Worm (Caenorhabditis elegans) whole organism, L2 larva: Measurements from ENCODE around the gene F52E1.5.
A peak's percentile ranks its signal among the peaks of the same experiment; 100 is the strongest.

Experiments used
- C34F6.9 ChIP-seq: fragments of 150-350 bp; optimal IDR thresholded peaks from 2 replicates; lab custom pipeline; 2014; ENCODE audit warnings: missing biosample characterization, missing genetic modification characterization
- F13H6.1 ChIP-seq: sonication (generic microtip); optimal IDR thresholded peaks from 2 replicates; lab custom pipeline; 2016; ENCODE audit warnings: missing genetic modification characterization, missing compliant biosample characterization
- R02D3.7 ChIP-seq: fragments of 150-350 bp; optimal IDR thresholded peaks from 2 replicates; lab custom pipeline; 2014; ENCODE audit warnings: missing biosample characterization, missing genetic modification characterization
- alr-1 ChIP-seq: fragments of 150-350 bp; optimal IDR thresholded peaks from 2 replicates; lab custom pipeline; 2014; ENCODE audit warnings: missing biosample characterization, missing genetic modification characterization
- ama-1 ChIP-seq: fragments of 150-350 bp; optimal IDR thresholded peaks from 2 replicates; lab custom pipeline; 2018; ENCODE audit warnings: inconsistent platforms
- blmp-1 ChIP-seq: sonication (generic microtip); optimal IDR thresholded peaks from 2 replicates; lab custom pipeline; 2017; ENCODE audit warnings: missing genetic modification characterization, mild to moderate bottlenecking, missing compliant biosample characterization, antibody characterized with exemption, moderate library complexity; ENCODE audit not compliant: insufficient read depth
- ceh-16 ChIP-seq: fragments of 150-350 bp; optimal IDR thresholded peaks from 2 replicates; lab custom pipeline; 2014; ENCODE audit warnings: missing biosample characterization, missing genetic modification characterization
- ceh-82 ChIP-seq: fragments of 150-350 bp; optimal IDR thresholded peaks from 2 replicates; lab custom pipeline; 2014; ENCODE audit warnings: missing biosample characterization, missing genetic modification characterization
- crh-2 ChIP-seq: sonication (generic microtip); optimal IDR thresholded peaks from 2 replicates; lab custom pipeline; 2017; ENCODE audit warnings: missing biosample characterization, missing genetic modification characterization
- dmd-4 ChIP-seq: sonication (generic microtip); optimal IDR thresholded peaks from 2 replicates; lab custom pipeline; 2017; ENCODE audit warnings: missing biosample characterization, missing genetic modification characterization
- egl-27 ChIP-seq: sonication (generic microtip); optimal IDR thresholded peaks from 3 replicates; lab custom pipeline; 2017; ENCODE audit warnings: missing biosample characterization, missing genetic modification reagents, missing genetic modification characterization
- elt-1 ChIP-seq: fragments of 150-350 bp; optimal IDR thresholded peaks from 2 replicates; lab custom pipeline; 2014; ENCODE audit warnings: missing biosample characterization, missing genetic modification characterization
- elt-3 ChIP-seq: sonication (generic microtip); optimal IDR thresholded peaks from 2 replicates; lab custom pipeline; 2017; ENCODE audit warnings: missing biosample characterization, missing genetic modification characterization
- fos-1 ChIP-seq: fragments of 150-350 bp; optimal IDR thresholded peaks from 2 replicates; lab custom pipeline; 2014; ENCODE audit warnings: missing biosample characterization, missing genetic modification characterization
- gmeb-1 ChIP-seq: fragments of 150-350 bp; optimal IDR thresholded peaks from 2 replicates; lab custom pipeline; 2014; ENCODE audit warnings: missing biosample characterization, missing genetic modification characterization
- lin-13 ChIP-seq: fragments of 150-350 bp; optimal IDR thresholded peaks from 2 replicates; lab custom pipeline; 2014; ENCODE audit warnings: missing biosample characterization, missing genetic modification reagents, missing genetic modification characterization
- lin-39 ChIP-seq: fragments of 150-350 bp; optimal IDR thresholded peaks from 2 replicates; lab custom pipeline; 2014; ENCODE audit warnings: missing biosample characterization, missing genetic modification reagents, missing genetic modification characterization
- lsy-2 ChIP-seq, 2 experiments: fragments of 150-350 bp in 1 of 2; sonication (generic microtip) in 1 of 2; optimal IDR thresholded peaks; 2 replicates each; lab custom pipeline; 2014 to 2017; ENCODE audit warnings: missing biosample characterization in 2 of 2, missing genetic modification characterization in 2 of 2
- mab-5 ChIP-seq: fragments of 150-350 bp; optimal IDR thresholded peaks from 2 replicates; lab custom pipeline; 2014; ENCODE audit warnings: missing biosample characterization, missing genetic modification characterization
- mbf-1 ChIP-seq: sonication (generic microtip); optimal IDR thresholded peaks from 2 replicates; lab custom pipeline; 2017; ENCODE audit warnings: missing biosample characterization, missing genetic modification characterization
- nhr-10 ChIP-seq: sonication (generic microtip); optimal IDR thresholded peaks from 2 replicates; lab custom pipeline; 2017; ENCODE audit warnings: missing biosample characterization, missing genetic modification characterization
- nhr-11 ChIP-seq: fragments of 150-350 bp; optimal IDR thresholded peaks from 2 replicates; lab custom pipeline; 2014; ENCODE audit warnings: missing biosample characterization, missing genetic modification characterization
- nhr-12 ChIP-seq: fragments of 150-350 bp; optimal IDR thresholded peaks from 2 replicates; lab custom pipeline; 2014; ENCODE audit warnings: missing biosample characterization, missing genetic modification characterization
- nhr-129 ChIP-seq: fragments of 150-350 bp; optimal IDR thresholded peaks from 2 replicates; lab custom pipeline; 2014; ENCODE audit warnings: missing biosample characterization, missing genetic modification characterization
- nhr-23 ChIP-seq: fragments of 150-350 bp; optimal IDR thresholded peaks from 2 replicates; lab custom pipeline; 2014; ENCODE audit warnings: missing biosample characterization, missing genetic modification reagents, missing genetic modification characterization
- nhr-237 ChIP-seq: fragments of 150-350 bp; optimal IDR thresholded peaks from 2 replicates; lab custom pipeline; 2014; ENCODE audit warnings: missing biosample characterization, missing genetic modification characterization
- nhr-25 ChIP-seq: fragments of 150-350 bp; sonication (generic microtip); optimal IDR thresholded peaks from 3 replicates; lab custom pipeline; 2014; ENCODE audit warnings: missing biosample characterization, missing genetic modification characterization
- nhr-6 ChIP-seq: fragments of 150-350 bp; optimal IDR thresholded peaks from 2 replicates; lab custom pipeline; 2014; ENCODE audit warnings: missing biosample characterization, missing genetic modification characterization
- peb-1 ChIP-seq: fragments of 150-350 bp; optimal IDR thresholded peaks from 2 replicates; lab custom pipeline; 2014; ENCODE audit warnings: missing biosample characterization, missing genetic modification characterization
- sem-4 ChIP-seq: fragments of 150-350 bp; optimal IDR thresholded peaks from 2 replicates; lab custom pipeline; 2014; ENCODE audit warnings: missing biosample characterization, missing genetic modification reagents, missing genetic modification characterization
- skn-1 ChIP-seq: sonication (generic microtip); optimal IDR thresholded peaks from 2 replicates; lab custom pipeline; 2017; ENCODE audit warnings: missing biosample characterization, missing genetic modification characterization
- sma-3 ChIP-seq: sonication (generic microtip); optimal IDR thresholded peaks from 2 replicates; lab custom pipeline; 2016; ENCODE audit warnings: missing genetic modification reagents, missing genetic modification characterization, missing compliant biosample characterization
- sma-9 ChIP-seq, 2 experiments: fragments of 150-350 bp in 1 of 2; sonication (generic microtip) in 1 of 2; optimal IDR thresholded peaks; 2 replicates each; lab custom pipeline; 2014 to 2016; ENCODE audit warnings: missing genetic modification characterization in 2 of 2, mild to moderate bottlenecking in 1 of 2, missing biosample characterization in 1 of 2, missing compliant biosample characterization in 1 of 2, missing genetic modification reagents in 1 of 2, moderate library complexity in 1 of 2
- snpc-4 ChIP-seq: fragments of 150-350 bp; optimal IDR thresholded peaks from 2 replicates; lab custom pipeline; 2014; ENCODE audit warnings: missing biosample characterization, missing genetic modification characterization
- unc-39 ChIP-seq: fragments of 150-350 bp; optimal IDR thresholded peaks from 2 replicates; lab custom pipeline; 2014; ENCODE audit warnings: missing biosample characterization, missing genetic modification characterization
- unc-55 ChIP-seq: fragments of 150-350 bp; sonication (generic microtip); optimal IDR thresholded peaks from 3 replicates; lab custom pipeline; 2014; ENCODE audit warnings: missing biosample characterization, missing genetic modification reagents, missing genetic modification characterization
- zag-1 ChIP-seq: fragments of 150-350 bp; optimal IDR thresholded peaks from 2 replicates; lab custom pipeline; 2014; ENCODE audit warnings: missing biosample characterization, missing genetic modification characterization
- ztf-1 ChIP-seq: fragments of 200-800 bp; sonication (Bioruptor generic); conservative IDR thresholded peaks from 2 replicates; pipeline ENCODE4 v1.3.6; 2022; ENCODE audit warnings: missing genetic modification characterization, missing compliant biosample characterization
- ztf-11 ChIP-seq: sonication (generic microtip); optimal IDR thresholded peaks from 2 replicates; lab custom pipeline; 2017; ENCODE audit warnings: missing biosample characterization, missing genetic modification characterization
- ztf-4 ChIP-seq: fragments of 150-350 bp; optimal IDR thresholded peaks from 2 replicates; lab custom pipeline; 2014; ENCODE audit warnings: missing biosample characterization, missing genetic modification characterization

The F52E1.5 gene

DNA sequence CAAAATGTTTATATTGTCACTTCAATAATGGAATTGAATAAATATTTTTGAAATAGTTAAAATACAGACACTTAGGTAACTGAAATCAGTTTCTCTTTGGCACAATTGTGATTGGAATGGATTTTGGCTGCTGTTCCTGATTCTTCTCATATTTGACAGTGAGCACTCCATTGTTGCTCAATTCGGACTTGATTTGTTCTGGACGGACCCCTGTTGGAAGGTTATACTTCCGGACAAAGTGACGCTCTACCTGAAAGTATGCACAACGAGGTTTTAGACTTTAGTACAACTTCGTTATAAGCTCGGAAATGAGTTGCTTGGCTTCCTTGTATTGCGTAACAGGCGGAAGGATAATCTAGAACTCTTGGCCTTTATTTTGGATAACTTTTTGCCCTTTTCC is 5.5 kb downstream of the F52E1.5 start:
- no peak for TF ChIP-seq nhr-237 (tag; lab: Kevin White, UChicago)
- no peak for TF ChIP-seq lin-13 (GFP tag; lab: Kevin White, UChicago)
- no peak for TF ChIP-seq zag-1 (tag; lab: Kevin White, UChicago)
- TF ChIP-seq unc-39 (tag; lab: Kevin White, UChicago) = no peak
- no peak for TF ChIP-seq nhr-10 (tag; lab: Kevin White, UChicago)
- no peak for TF ChIP-seq unc-55
- no peak for TF ChIP-seq dmd-4 (tag; lab: Kevin White, UChicago)
- no peak for TF ChIP-seq crh-2 (tag; lab: Kevin White, UChicago)
- TF ChIP-seq sma-9 (GFP tag; optimal IDR thresholded peaks at IDR 0.05; lab: Kevin White, UChicago) = no peak
- TF ChIP-seq sma-9 (tag; optimal IDR thresholded peaks at IDR 0.05; lab: Kevin White, UChicago) = no peak
- TF ChIP-seq snpc-4 (tag; lab: Kevin White, UChicago) = no peak
- no peak for TF ChIP-seq ama-1 (lab: Kevin White, UChicago)
- no peak for TF ChIP-seq lsy-2 (tag; optimal IDR thresholded peaks at IDR 0.05; lab: Kevin White, UChicago)
- TF ChIP-seq nhr-25 = no peak
- TF ChIP-seq elt-3 = no peak
- TF ChIP-seq mab-5 (tag; lab: Kevin White, UChicago) = no peak
- no peak for TF ChIP-seq ztf-11 (tag; lab: Kevin White, UChicago)
- TF ChIP-seq egl-27 = no peak

DNA sequence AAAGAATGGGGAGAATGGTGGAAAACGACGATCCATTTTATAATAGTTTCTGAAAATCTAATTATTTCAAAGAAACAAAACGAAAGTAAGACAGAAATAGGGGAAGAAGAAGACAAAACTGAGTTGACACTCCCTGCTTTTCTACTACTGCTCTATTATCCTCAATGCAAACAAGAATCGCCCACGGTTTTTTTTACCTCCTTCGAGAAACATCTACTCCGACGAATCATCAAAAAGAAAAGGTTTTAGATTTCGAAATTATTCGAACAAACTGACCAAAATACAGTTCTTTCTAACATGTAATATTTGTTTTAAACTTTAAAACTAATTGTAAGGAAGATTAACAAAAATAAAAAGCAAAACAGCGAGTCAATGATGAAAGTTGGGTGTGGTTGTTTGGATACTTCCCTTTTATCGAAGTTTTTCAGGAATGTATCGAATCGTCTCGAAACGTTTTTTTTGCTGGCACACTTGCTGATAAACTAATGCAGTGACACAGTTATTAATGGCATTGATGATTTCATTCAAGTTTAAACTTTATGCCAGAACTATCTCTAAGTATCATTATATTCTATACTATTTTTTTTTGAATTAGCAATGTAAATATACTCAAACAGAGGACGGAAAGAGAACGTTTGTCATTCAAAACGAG is 6.7 kb downstream of the F52E1.5 start, which contains the start of gene hsp-17:
hsp-17 (minus strand) TSS at position 51 of the 652 bp plus-strand sequence.
- TF ChIP-seq nhr-10 (tag; lab: Kevin White, UChicago) (no peak), alr-1 (tag; lab: Kevin White, UChicago) (no peak), blmp-1 (no peak), crh-2 (tag; lab: Kevin White, UChicago) (no peak), skn-1 (tag; lab: Kevin White, UChicago) (no peak), lin-39 (tag; lab: Kevin White, UChicago) (no peak), ceh-82 (tag; lab: Kevin White, UChicago) (no peak), lsy-2 (tag; optimal IDR thresholded peaks at IDR 0.05; lab: Kevin White, UChicago) (no peak), sma-9 (GFP tag; optimal IDR thresholded peaks at IDR 0.05; lab: Kevin White, UChicago) (peak; percentile 30), sma-9 (tag; optimal IDR thresholded peaks at IDR 0.05; lab: Kevin White, UChicago) (no peak), nhr-237 (tag; lab: Kevin White, UChicago) (no peak), nhr-23 (no peak), C34F6.9 (tag; lab: Kevin White, UChicago) (no peak), fos-1 (peak; percentile 65), sma-3 (no peak), mbf-1 (no peak)
- TF ChIP-seq, all 48 proteins: peak for 2

DNA sequence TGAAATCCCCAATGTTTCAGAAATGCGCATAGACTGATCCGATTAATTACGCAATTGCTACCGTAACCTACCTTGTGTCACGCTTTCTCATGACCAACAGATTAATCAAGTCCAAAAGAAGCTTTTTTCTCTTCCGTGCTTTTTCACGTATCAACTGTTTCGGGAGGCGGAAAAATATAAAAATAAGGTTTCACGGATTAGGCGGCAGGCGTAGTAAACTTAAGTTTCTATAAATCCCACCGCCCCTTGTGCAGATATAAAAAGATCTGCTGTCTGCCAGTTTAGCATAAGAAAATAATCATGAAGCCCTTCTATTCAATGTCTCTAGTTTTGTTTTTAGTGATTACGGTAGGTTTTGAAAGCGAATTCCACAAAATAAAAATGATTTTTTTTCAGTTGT is 7.8 kb downstream of the F52E1.5 start, which contains the start of gene gcy-7:
gcy-7 (plus strand) TSS at position 301 of the 400 bp plus-strand sequence.
- TF ChIP-seq nhr-23 (no peak), sem-4 (tag; lab: Kevin White, UChicago) (no peak), R02D3.7 (tag; lab: Kevin White, UChicago) (no peak), nhr-25 (no peak), peb-1 (tag; lab: Kevin White, UChicago) (no peak), ztf-1 (GFP tag; lab: Robert Waterston, UW) (no peak), elt-3 (no peak), ceh-16 (no peak), dmd-4 (tag; lab: Kevin White, UChicago) (no peak), fos-1 (no peak), mab-5 (tag; lab: Kevin White, UChicago) (no peak), ztf-4 (tag; lab: Kevin White, UChicago) (no peak)

DNA sequence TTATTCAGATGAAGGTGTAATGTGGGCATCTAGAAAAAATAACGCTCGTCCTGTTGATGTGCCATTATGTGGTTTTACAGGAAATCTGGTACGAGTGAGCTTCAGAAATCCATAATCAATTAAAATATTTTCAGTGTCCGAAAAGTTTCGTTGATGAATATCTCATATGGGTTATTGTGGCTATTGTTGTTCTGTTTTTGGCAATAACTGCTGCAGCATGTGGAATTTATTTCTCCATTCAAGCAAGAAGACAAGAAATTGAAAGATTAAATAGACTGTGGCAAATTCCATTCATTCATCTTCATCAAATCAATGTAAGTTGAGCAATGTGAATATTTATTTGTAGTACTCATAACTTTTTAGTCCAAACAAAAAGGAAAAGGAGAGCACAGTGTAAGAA is 10.0 kb downstream of the F52E1.5 start:
- TF ChIP-seq unc-39 (tag; lab: Kevin White, UChicago) (no peak), ztf-11 (tag; lab: Kevin White, UChicago) (no peak), elt-1 (tag; lab: Kevin White, UChicago) (no peak), ama-1 (lab: Kevin White, UChicago) (no peak), nhr-129 (tag; lab: Kevin White, UChicago) (no peak), egl-27 (no peak), nhr-23 (no peak), gmeb-1 (no peak), nhr-12 (no peak), elt-3 (no peak), F13H6.1 (tag; lab: Kevin White, UChicago) (no peak), mab-5 (tag; lab: Kevin White, UChicago) (no peak), lsy-2 (tag; optimal IDR thresholded peaks at IDR 0.05; lab: Kevin White, UChicago) (no peak), nhr-11 (no peak), ztf-4 (tag; lab: Kevin White, UChicago) (no peak), nhr-237 (tag; lab: Kevin White, UChicago) (no peak), zag-1 (tag; lab: Kevin White, UChicago) (no peak), ceh-16 (no peak), nhr-6 (tag; lab: Kevin White, UChicago) (no peak), unc-55 (no peak)
